Worm (Caenorhabditis elegans) whole organism, mixed stage, embryonic: Measurements from ENCODE around the gene ceh-57.

Experiments used
- blmp-1 ChIP-seq: fragments of 150-350 bp; optimal IDR thresholded peaks from 2 replicates; lab custom pipeline; 2014; ENCODE audit warnings: missing biosample characterization, missing genetic modification characterization
- pha-4 ChIP-seq: fragments of 150-350 bp; optimal IDR thresholded peaks from 2 replicates; lab custom pipeline; 2018; ENCODE audit warnings: missing biosample characterization, missing genetic modification reagents, missing genetic modification characterization
- sptf-1 ChIP-seq: sonication (generic microtip); optimal IDR thresholded peaks from 2 replicates; lab custom pipeline; 2017; ENCODE audit warnings: mild to moderate bottlenecking, missing genetic modification characterization, moderate library complexity, missing compliant biosample characterization

DNA sequence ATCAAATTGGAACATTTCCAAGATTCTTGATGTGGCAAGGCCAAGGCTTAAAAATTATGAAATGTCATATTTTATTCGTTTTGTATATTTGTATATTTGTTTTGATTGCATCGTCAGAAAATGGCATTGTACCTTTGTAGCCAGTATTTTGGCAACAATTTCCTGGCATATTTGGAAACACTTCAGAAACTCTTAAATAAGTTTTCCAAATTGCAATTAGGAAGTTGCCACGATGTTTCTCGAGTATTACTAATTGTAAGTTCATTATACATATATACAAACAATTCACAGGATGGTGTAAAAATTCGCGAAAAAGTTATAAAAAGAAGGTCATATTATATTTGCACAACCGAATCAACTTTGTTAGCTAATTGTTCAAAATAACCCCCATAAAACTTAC, 51.8 kb downstream of the ceh-57 start, which contains the start of gene idpp-8:
- TF ChIP-seq pha-4 (no peak), blmp-1 (tag; lab: Kevin White, UChicago) (no peak), sptf-1 (tag; lab: Kevin White, UChicago) (no peak)
